Fruit fly (Drosophila melanogaster) whole organism, adult: ENCODE measurements around the gene sina.

Experiments used
- CG11617 ChIP-seq: fragments of 200-800 bp; sonication (Bioruptor generic); optimal IDR thresholded peaks from 2 replicates; lab custom pipeline; 2017; ENCODE audit warnings: mild to moderate bottlenecking, missing biosample characterization, missing genetic modification reagents, missing genetic modification characterization
- CG12768 ChIP-seq: fragments of 200-800 bp; sonication (Bioruptor generic); optimal IDR thresholded peaks from 2 replicates; lab custom pipeline; 2017; ENCODE audit warnings: missing biosample characterization, missing genetic modification characterization, mild to moderate bottlenecking, moderate library complexity, missing genetic modification reagents
- CG14711 ChIP-seq: fragments of 200-800 bp; sonication (Bioruptor generic); optimal IDR thresholded peaks from 2 replicates; lab custom pipeline; 2018; ENCODE audit warnings: missing biosample characterization, mild to moderate bottlenecking, missing genetic modification characterization, moderate library complexity
- CG1620 ChIP-seq: fragments of 200-800 bp; sonication (Bioruptor generic); optimal IDR thresholded peaks from 2 replicates; lab custom pipeline; 2016; ENCODE audit warnings: missing biosample characterization, missing genetic modification characterization
- CG33017 ChIP-seq: fragments of 200-800 bp; sonication (Bioruptor generic); optimal IDR thresholded peaks from 2 replicates; lab custom pipeline; 2018; ENCODE audit warnings: missing biosample characterization, mild to moderate bottlenecking, missing genetic modification characterization, moderate library complexity
- CG5204 ChIP-seq: fragments of 200-800 bp; sonication (Bioruptor generic); optimal IDR thresholded peaks from 2 replicates; lab custom pipeline; 2016; ENCODE audit warnings: missing biosample characterization, missing genetic modification characterization
- CG7045 ChIP-seq: fragments of 200-800 bp; sonication (Bioruptor generic); optimal IDR thresholded peaks from 2 replicates; lab custom pipeline; 2017; ENCODE audit warnings: missing biosample characterization, mild to moderate bottlenecking, missing genetic modification characterization
- CG7101 ChIP-seq: fragments of 200-800 bp; sonication (Bioruptor generic); optimal IDR thresholded peaks from 2 replicates; lab custom pipeline; 2018; ENCODE audit warnings: missing biosample characterization, mild to moderate bottlenecking, missing genetic modification characterization, moderate library complexity
- Clk ChIP-seq: fragments of 200-800 bp; sonication (Bioruptor generic); optimal IDR thresholded peaks from 2 replicates; lab custom pipeline; 2017; ENCODE audit warnings: missing biosample characterization, missing genetic modification characterization
- Crg-1 ChIP-seq: fragments of 200-800 bp; sonication (Bioruptor generic); optimal IDR thresholded peaks from 2 replicates; lab custom pipeline; 2016; ENCODE audit warnings: missing biosample characterization, missing genetic modification characterization
- Hr96 ChIP-seq: fragments of 200-800 bp; sonication (Bioruptor generic); optimal IDR thresholded peaks from 2 replicates; lab custom pipeline; 2016; ENCODE audit warnings: missing biosample characterization, missing genetic modification characterization
- Mnt ChIP-seq: fragments of 200-800 bp; sonication (Bioruptor generic); optimal IDR thresholded peaks from 2 replicates; lab custom pipeline; 2016; ENCODE audit warnings: missing biosample characterization, mild to moderate bottlenecking, missing genetic modification characterization
- bab1 ChIP-seq: fragments of 200-800 bp; sonication (Bioruptor generic); optimal IDR thresholded peaks from 3 replicates; lab custom pipeline; 2019; ENCODE audit warnings: missing biosample characterization, mild to moderate bottlenecking, missing genetic modification characterization, moderate library complexity
- cic ChIP-seq: fragments of 200-800 bp; sonication (Bioruptor generic); optimal IDR thresholded peaks from 2 replicates; lab custom pipeline; 2017; ENCODE audit warnings: missing biosample characterization, mild to moderate bottlenecking, missing genetic modification characterization, moderate library complexity
- cnc ChIP-seq, 2 experiments: fragments of >200 bp; optimal IDR thresholded peaks; 2 replicates each; lab custom pipeline; 2017
- kay ChIP-seq: fragments of 200-800 bp; sonication (Bioruptor generic); peaks from one replicate; lab custom pipeline; 2016; ENCODE audit warnings: missing biosample characterization, missing genetic modification characterization, borderline replicate concordance
- ovo ChIP-seq: fragments of 200-800 bp; sonication (Bioruptor generic); optimal IDR thresholded peaks from 2 replicates; lab custom pipeline; 2016; ENCODE audit warnings: missing biosample characterization, missing genetic modification characterization
- pad ChIP-seq: fragments of 200-800 bp; sonication (Bioruptor generic); optimal IDR thresholded peaks from 3 replicates; lab custom pipeline; 2017; ENCODE audit warnings: missing biosample characterization, missing genetic modification characterization, mild to moderate bottlenecking, moderate library complexity, missing genetic modification reagents
- tj ChIP-seq: fragments of 200-800 bp; sonication (Bioruptor generic); optimal IDR thresholded peaks from 3 replicates; lab custom pipeline; 2017; ENCODE audit warnings: missing biosample characterization, mild to moderate bottlenecking, missing genetic modification characterization, moderate library complexity
- toe ChIP-seq: fragments of 200-800 bp; sonication (Bioruptor generic); optimal IDR thresholded peaks from 2 replicates; lab custom pipeline; 2016; ENCODE audit warnings: missing biosample characterization, missing genetic modification characterization

sina gene

dm6 chr3L:16853533-16854386 lies at the start of gene sina:
sina (plus strand) TSS chr3L:16853751.
- TF ChIP-seq Hr96 (GFP tag; lab: Kevin White, UChicago) (no peak), CG33017 (tag; lab: Kevin White, UChicago) (peak; percentile 33), Crg-1 (GFP tag; lab: Kevin White, UChicago) (peak; percentile 1), pad (GFP tag; lab: Kevin White, UChicago) (no peak), bab1 (GFP tag; lab: Kevin White, UChicago) (peak; percentile 50), CG1620 (GFP tag; lab: Kevin White, UChicago) (peak; percentile 28), CG12768 (GFP tag; lab: Kevin White, UChicago) (no peak), CG7045 (GFP tag; lab: Kevin White, UChicago) (no peak), CG5204 (GFP tag; lab: Kevin White, UChicago) (no peak), cnc (optimal IDR thresholded peaks at IDR 0.05; lab: Kevin White, UChicago) (no peak), CG7101 (tag; lab: Kevin White, UChicago) (peak; percentile 25), tj (GFP tag; lab: Kevin White, UChicago) (peak; percentile 14), Clk (GFP tag; lab: Kevin White, UChicago) (no peak), CG14711 (tag; lab: Kevin White, UChicago) (peak; percentile 8), toe (no peak), CG11617 (GFP tag; lab: Kevin White, UChicago) (no peak), cic (GFP tag; lab: Kevin White, UChicago) (peak; percentile 41), Mnt (GFP tag; lab: Kevin White, UChicago) (no peak), kay (GFP tag; lab: Kevin White, UChicago) (no peak), ovo (GFP tag; lab: Kevin White, UChicago) (peak; percentile 18)

dm6 chr3L:16804627-16805026 lies 48.9 kb upstream of the sina start, which contains the start of gene nudC:
nudC (plus strand) TSS chr3L:16804994.
- TF ChIP-seq bab1 (GFP tag; lab: Kevin White, UChicago), result no peak
- peak; percentile 59 for TF ChIP-seq cic (GFP tag; lab: Kevin White, UChicago)
- TF ChIP-seq cnc (optimal IDR thresholded peaks at IDR 0.05; lab: Kevin White, UChicago), result no peak
- TF ChIP-seq pad (GFP tag; lab: Kevin White, UChicago), result peak; percentile 16
- TF ChIP-seq CG7101 (tag; lab: Kevin White, UChicago), result peak; percentile 36
- TF ChIP-seq kay (GFP tag; lab: Kevin White, UChicago), result peak; percentile 72
- no peak for TF ChIP-seq CG14711 (tag; lab: Kevin White, UChicago)
- TF ChIP-seq Crg-1 (GFP tag; lab: Kevin White, UChicago), result peak; percentile 60
- peak; percentile 21 for TF ChIP-seq Mnt (GFP tag; lab: Kevin White, UChicago)
- TF ChIP-seq CG1620 (GFP tag; lab: Kevin White, UChicago), result peak; percentile 37
- no peak for TF ChIP-seq Clk (GFP tag; lab: Kevin White, UChicago)
- peak; percentile 27 for TF ChIP-seq CG12768 (GFP tag; lab: Kevin White, UChicago)
- no peak for TF ChIP-seq CG11617 (GFP tag; lab: Kevin White, UChicago)
- peak; percentile 85 for TF ChIP-seq tj (GFP tag; lab: Kevin White, UChicago)
- TF ChIP-seq CG7045 (GFP tag; lab: Kevin White, UChicago), result peak; percentile 50
- TF ChIP-seq ovo (GFP tag; lab: Kevin White, UChicago), result peak; percentile 68

DNA sequence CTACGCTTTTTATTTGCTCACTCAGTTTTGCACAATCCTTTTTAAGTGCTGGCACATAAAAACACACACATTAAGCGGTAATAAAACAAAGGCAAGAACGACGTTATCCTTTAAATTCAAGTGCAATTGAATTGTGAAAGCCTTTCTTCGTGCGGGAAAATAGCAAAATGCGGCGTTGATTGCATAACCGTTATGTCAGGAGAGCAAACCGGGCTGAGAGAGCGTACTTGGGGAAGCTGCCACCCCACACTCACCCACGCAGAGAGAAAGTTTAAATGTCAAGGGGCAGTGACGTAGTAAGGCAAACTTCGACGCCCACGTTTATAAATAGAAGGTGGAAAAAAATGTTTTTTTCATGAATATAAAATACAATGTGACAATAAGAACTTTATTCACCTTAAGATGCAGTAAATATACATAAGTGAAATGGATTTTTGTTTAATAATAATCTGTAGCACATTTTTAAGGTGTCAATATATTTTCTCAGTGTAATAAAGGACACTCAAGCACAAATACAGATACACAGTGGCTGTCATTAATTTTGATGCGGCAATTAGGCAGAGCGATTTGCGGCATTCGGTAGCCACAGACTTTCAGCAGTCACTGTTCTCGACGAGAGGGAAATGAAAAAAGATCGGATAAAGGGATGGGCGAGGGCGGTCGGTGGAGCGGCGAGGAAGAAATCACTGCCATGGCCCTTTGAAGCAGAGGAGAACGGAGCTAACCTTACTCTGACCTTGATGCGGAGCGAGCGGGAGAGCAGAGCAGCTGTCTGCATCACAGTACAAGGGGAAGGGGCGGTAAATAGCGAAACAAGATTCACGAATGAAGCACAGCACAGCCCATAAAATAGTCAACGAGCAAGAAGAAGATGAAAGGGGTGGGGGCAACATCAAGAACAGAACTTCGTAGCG lies 47.5 kb upstream of the sina start:
- TF ChIP-seq kay (GFP tag; lab: Kevin White, UChicago) (peak; percentile 46), CG7045 (GFP tag; lab: Kevin White, UChicago) (peak; percentile 60), Crg-1 (GFP tag; lab: Kevin White, UChicago) (no peak), cic (GFP tag; lab: Kevin White, UChicago) (no peak), CG7101 (tag; lab: Kevin White, UChicago) (peak; percentile 15), tj (GFP tag; lab: Kevin White, UChicago) (no peak), pad (GFP tag; lab: Kevin White, UChicago) (peak; percentile 65), CG33017 (tag; lab: Kevin White, UChicago) (peak; percentile 69), Hr96 (GFP tag; lab: Kevin White, UChicago) (peak; percentile 46), CG14711 (tag; lab: Kevin White, UChicago) (peak; percentile 18), CG5204 (GFP tag; lab: Kevin White, UChicago) (peak; percentile 54)

DNA sequence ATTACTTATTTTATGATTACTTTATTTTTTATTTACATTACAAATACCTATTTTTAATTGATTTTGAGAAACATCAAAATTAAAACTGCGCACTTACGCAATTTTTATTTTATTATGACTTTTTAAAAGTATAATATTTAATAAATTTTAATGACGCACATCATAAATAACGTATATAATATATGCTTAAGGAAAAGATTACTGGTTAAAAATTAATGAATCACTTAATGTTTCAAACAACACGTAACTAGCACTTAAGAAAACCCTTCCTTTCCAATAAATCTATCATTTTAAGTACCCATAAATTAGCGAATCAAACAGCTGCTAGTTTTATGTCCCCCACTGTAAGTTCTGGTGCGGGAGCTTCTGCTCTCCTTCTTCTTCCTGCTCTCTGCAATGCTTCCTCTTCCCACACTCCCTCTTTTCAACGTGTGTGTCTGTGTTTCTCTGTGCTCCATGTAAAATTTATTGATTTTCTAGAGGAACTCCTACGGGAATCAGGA lies 46.7 kb upstream of the sina start:
- peak; percentile 42 for TF ChIP-seq CG12768 (GFP tag; lab: Kevin White, UChicago)
- no peak for TF ChIP-seq kay (GFP tag; lab: Kevin White, UChicago)
- peak; percentile 53 for TF ChIP-seq CG33017 (tag; lab: Kevin White, UChicago)
- TF ChIP-seq tj (GFP tag; lab: Kevin White, UChicago), result no peak
- TF ChIP-seq Clk (GFP tag; lab: Kevin White, UChicago), result peak; percentile 7
- peak; percentile 5 for TF ChIP-seq ovo (GFP tag; lab: Kevin White, UChicago)
- TF ChIP-seq pad (GFP tag; lab: Kevin White, UChicago), result no peak
- peak; percentile 75 for TF ChIP-seq CG11617 (GFP tag; lab: Kevin White, UChicago)
- TF ChIP-seq CG7101 (tag; lab: Kevin White, UChicago), result peak; percentile 9
- TF ChIP-seq cic (GFP tag; lab: Kevin White, UChicago), result no peak
- no peak for TF ChIP-seq cnc (optimal IDR thresholded peaks at IDR 0.05; lab: Kevin White, UChicago)
- no peak for TF ChIP-seq Hr96 (GFP tag; lab: Kevin White, UChicago)
- TF ChIP-seq CG1620 (GFP tag; lab: Kevin White, UChicago), result no peak
- no peak for TF ChIP-seq toe
- TF ChIP-seq CG7045 (GFP tag; lab: Kevin White, UChicago), result peak; percentile 76
- TF ChIP-seq Mnt (GFP tag; lab: Kevin White, UChicago), result no peak
